Worm (Caenorhabditis elegans): ENCODE measurements around the gene fipr-28.
"Not testable (repeated sequence)": the region's sequence is repeated elsewhere in the genome, so short reads cannot be mapped to it uniquely, and the experiment has no call there.

DNA sequence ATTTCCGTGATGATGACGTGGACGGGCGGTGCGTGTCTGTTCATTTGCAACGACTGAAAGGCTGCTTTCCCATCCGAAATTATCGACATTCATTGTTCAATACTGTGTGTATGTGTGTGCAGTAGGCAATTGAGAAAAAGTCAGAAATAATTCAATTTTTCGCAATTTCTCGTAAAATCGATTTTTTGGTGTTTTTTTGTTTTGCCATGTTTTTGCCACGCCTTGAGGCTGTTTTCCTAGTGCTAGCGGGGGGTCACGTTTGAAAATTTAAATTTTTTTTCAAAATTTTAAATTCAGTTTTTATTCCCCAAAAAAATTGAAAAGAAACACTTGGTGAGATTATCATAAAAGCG is 18.4 kb downstream of the fipr-28 start, which contains the start of gene Y51H4A.13:
- TF ChIP-seq nhr-237, elt-2, egl-27, ceh-28, pha-4 (tag; optimal IDR thresholded peaks at IDR 0.05): not testable (repeated sequence)

Data from whole organism, L3 larva.